Fruit fly (Drosophila melanogaster): ENCODE measurements around the gene MED30.

Gene MED30

dm6 chr3L:654019-654418 lies at the start of gene MED30, which contains the start of gene Rev1:
MED30 (minus strand) TSS chr3L:654089.
Rev1 (plus strand) TSS chr3L:654363.
- TF ChIP-seq CTCF (optimal IDR thresholded peaks at IDR 0.05): no peak
- TF ChIP-seq CG8478 (optimal IDR thresholded peaks at IDR 0.05): no peak

DNA sequence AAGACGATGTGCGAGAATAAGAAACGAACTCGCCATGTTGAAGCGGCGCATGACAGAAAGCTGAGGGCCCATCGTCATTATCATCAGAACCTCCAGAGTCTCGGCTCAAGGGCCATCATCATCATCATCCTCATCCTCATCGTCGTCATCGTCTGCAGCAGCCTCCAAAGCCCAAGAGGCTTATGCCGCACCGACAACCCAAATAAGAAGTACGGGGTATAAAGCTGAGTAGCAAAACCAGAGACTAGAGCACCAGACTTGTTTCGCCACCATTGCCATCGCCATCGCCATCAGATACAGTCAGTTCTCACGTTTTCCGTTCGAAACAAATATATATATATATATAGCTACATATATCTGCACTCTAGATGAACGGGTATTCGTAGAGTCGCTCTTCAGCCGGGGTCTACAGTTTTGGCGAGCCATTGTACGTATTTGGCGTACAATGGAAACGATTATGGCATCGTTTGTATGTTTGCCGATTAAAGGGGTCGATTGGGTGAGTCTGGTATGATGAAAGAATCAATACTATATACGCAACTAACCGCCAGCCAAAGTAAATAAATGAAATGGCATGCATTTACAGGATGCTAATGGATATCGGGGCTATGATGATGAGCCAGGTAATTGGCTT lies 49.4 kb upstream of the MED30 start:
- TF ChIP-seq CTCF (optimal IDR thresholded peaks at IDR 0.05) (no peak), CG8478 (optimal IDR thresholded peaks at IDR 0.05) (no peak)

DNA sequence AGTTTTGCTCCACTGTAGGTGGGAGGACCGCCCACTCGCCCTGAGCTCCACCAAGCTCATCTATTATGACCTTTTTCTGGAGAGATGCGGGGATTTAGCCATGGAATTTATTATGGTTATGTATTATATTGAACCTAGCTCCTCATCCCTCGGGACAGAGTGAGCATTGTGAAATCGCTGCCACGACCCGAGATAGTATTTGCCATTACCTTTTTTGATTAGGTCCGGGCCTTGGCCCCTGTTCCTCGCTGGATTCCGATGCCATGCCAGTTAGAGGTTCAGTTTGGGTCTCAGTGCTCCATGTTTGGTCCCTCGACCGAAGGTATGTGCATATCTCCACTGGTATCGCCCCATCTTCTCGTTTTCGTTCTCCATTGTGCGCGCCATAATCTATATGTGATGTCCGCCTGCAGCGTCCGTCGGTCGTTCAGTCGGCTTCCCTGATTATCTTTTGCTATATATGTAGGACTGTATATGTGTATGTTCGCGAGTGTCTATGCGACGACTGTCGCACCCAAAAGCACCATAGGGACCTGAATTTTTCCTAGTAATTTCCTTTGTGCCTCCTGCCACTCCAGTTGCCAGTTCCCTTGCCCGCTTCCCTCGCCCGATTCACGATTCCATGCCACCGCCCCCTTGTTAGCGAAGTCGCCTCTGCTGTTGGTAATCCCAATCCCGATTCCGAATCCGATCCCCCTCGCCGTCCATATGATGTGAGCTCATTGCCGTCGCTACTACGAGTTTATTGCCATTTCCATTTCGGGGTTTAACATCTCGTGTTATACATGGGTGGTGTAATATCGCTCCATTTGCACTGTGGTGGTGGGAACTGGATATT lies 48.1 kb upstream of the MED30 start:
- no peak for TF ChIP-seq CTCF (optimal IDR thresholded peaks at IDR 0.05)
- no peak for TF ChIP-seq CG8478 (optimal IDR thresholded peaks at IDR 0.05)

- TF ChIP-seq CG8478 (optimal IDR thresholded peaks at IDR 0.05) (no peak), CTCF (optimal IDR thresholded peaks at IDR 0.05) (no peak)
Measured at dm6 chr3L:700160-700917, 46.5 kb upstream of the MED30 start.

DNA sequence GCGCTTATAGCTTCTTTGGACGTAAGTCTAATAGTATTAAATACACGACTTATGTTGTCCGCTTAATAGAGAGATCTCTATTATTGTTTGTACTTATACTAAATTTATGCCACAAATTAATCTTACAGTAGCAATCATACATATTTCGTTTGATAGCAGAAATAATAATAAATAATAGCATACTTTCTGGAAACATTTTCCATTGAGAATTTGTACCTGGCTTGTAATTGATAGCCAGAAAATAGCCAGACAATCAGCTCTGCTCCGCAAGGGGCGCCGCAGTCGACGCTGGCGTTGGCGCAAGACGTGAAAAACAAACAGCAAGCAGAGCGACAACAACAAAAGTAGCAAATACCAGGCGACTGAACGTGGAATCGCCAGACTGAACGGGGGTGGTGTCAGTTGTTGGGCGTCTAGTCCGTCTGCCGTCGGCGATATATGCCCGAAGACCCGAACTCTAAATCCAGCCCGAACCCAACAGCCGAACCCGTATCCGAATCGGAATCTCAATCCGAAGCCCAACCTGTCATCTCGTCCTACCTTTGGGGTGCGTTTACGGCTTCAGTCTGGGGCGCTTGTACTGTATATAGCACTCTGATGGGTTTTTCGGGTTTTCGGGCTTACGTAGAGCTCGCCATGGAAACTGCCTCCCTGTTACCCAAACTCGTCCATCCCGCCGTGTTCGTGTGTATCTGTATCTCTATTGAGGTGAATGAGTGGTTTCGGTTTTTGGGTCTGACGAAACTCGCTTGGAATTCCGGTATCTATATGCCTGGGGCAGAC lies 45.7 kb upstream of the MED30 start:
- no peak for TF ChIP-seq CTCF (optimal IDR thresholded peaks at IDR 0.05)
- TF ChIP-seq CG8478 (optimal IDR thresholded peaks at IDR 0.05): no peak

DNA sequence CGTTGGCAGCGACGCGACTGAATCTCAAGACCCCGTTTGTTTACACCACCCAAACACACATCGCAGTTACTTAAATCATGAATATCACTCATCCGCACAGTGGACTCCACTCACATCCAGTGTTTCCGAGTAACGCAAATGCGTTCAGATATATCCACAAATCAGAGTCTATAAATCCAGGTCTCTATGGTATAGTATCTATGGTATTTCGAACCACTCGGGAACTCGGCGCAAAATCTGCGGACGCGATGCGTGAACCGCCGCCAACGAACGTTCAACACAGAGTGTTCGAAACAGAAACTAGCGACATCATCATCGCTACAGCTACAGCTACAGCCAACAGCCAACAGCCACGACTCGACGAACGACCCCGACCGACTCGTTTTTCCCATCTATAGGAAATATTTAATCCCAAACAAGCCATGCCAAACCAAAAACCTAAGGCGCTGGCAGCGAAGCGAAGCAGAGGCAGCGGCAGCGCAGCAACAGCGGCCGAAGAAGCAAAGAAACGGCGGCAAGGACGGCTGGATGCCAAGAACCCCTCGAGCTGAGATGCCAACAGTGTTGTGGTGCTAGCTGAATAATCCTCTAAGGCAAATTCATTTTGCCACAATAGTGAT lies 45.0 kb upstream of the MED30 start, which contains the start of gene CG13894:
TSS of gene CG13894 (minus strand) at position 397 of the 620 bp plus-strand sequence.
- TF ChIP-seq CTCF (optimal IDR thresholded peaks at IDR 0.05) (peak in 1 of 2 experiments; percentile 0), CG8478 (optimal IDR thresholded peaks at IDR 0.05) (no peak)

DNA sequence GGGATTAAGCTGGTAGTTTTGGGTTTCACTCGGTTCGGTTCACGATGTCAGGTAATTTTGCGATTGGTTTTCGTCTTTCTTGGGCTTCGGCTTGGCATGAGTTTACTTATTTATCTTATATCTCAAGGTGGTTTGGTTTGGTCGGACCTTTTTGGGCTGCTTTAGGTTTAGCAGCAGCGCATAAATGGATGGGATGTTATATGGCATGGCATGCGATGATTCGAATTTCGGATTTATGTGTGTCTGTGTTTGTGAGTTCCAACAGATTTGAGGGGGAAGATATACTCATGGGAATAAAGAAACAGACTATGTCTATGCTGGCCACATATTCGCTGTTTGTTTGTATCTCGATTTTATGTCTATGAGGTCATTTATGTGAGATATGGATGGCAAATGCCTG lies 43.8 kb upstream of the MED30 start:
- TF ChIP-seq CG8478 (optimal IDR thresholded peaks at IDR 0.05) (no peak), CTCF (optimal IDR thresholded peaks at IDR 0.05) (no peak)

dm6 chr3L:697055-697427 lies 43.2 kb upstream of the MED30 start:
- TF ChIP-seq CTCF (optimal IDR thresholded peaks at IDR 0.05): no peak
- no peak for TF ChIP-seq CG8478 (optimal IDR thresholded peaks at IDR 0.05)

- TF ChIP-seq CTCF (optimal IDR thresholded peaks at IDR 0.05) (no peak), CG8478 (optimal IDR thresholded peaks at IDR 0.05) (no peak)
Measured at dm6 chr3L:696404-697054, 42.6 kb upstream of the MED30 start.

dm6 chr3L:695510-695909 lies 41.6 kb upstream of the MED30 start:
- TF ChIP-seq CG8478 (optimal IDR thresholded peaks at IDR 0.05): no peak
- TF ChIP-seq CTCF (optimal IDR thresholded peaks at IDR 0.05): no peak

DNA sequence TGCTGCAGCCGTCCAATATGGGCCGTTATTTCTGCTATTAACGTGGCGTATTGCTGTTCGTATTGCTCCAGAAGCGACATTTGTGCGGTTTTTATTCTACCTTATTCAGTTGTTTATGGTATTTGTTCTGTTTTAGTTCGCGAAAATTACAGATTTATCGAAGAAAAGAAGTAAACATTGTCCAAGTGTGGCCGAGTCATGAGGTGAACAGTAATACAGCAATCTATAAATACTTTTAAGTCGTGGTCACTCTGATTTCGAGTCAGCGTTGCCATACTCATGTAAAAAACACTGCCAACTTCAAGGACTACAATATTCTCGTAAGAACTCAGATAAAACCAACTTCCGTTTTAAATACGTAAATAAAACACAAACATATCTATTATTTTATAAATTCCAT lies 38.8 kb upstream of the MED30 start, which contains the start of gene Vti1a:
TSS of gene Vti1a (minus strand) at position 221 of the 400 bp plus-strand sequence.
- TF ChIP-seq CG8478 (optimal IDR thresholded peaks at IDR 0.05) (no peak), CTCF (optimal IDR thresholded peaks at IDR 0.05) (no peak)

DNA sequence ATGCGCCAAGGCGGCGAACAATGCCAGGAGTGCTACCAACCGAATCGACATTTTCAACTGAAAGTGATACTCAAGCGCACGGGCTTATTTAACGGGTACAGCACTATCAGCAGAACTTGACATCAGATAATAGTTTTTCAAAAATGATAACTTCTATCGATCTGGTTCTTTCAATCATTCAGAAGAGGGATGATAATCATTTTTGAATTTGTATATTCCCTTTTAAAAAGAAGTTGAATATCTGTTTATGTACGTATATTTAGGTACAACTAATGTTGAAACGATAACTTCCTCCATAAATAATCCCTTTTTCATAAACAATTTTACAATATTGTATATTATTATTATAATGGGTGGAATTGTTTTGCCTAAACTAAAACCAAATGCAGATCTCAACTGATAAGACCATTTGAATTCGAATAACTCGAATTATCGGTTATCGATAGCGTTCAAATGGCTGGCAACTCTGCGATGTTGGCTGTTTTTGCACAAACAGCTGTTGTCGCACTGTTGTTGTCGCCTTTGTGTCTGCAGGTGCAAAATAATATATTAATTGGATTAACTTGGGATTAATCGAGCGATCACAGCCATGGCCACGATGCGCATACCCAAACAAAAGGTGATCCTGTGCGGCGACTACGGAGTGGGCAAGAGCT lies 36.3 kb upstream of the MED30 start, which contains the start of the genes CG32483 and RabX6:
TSS of gene CG32483 (minus strand) at position 51 of the 656 bp plus-strand sequence.
TSS of gene RabX6 (plus strand) at position 487 of the 656 bp plus-strand sequence.
- TF ChIP-seq CG8478 (optimal IDR thresholded peaks at IDR 0.05) (no peak), CTCF (optimal IDR thresholded peaks at IDR 0.05) (peak in 1 of 2 experiments; percentile 3)

DNA sequence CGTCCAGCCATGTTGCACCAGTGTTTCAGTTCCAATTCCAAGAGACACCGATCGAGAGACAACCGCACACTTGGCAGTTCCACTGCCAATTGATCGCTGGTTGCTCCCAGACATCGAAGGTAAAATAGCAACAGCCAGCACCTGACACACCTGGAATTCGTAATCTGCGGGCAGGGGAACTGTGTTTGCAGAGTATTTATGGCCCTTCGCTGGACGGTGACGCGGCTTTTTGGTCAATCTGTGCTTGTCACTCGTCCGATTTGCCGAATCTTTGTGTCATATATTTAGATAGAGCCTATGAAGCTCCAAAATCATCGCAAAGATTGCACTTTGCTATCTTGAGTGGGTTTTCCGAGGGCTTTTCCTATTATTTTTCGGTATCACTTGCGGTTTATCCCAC lies 34.0 kb upstream of the MED30 start, which contains the start of gene hiro:
TSS of gene hiro (minus strand) at position 101 of the 400 bp plus-strand sequence.
- TF ChIP-seq CG8478 (optimal IDR thresholded peaks at IDR 0.05): no peak
- no peak for TF ChIP-seq CTCF (optimal IDR thresholded peaks at IDR 0.05)
